Worm (Caenorhabditis elegans) whole organism, L1 larva: ENCODE data around the gene plpp-1.1.

Experiments
- C04F5.9 ChIP-seq: sonication (generic microtip); optimal IDR thresholded peaks from 2 replicates; lab custom pipeline; 2016; ENCODE audit warnings: missing genetic modification characterization, missing compliant biosample characterization
- C34B4.2 ChIP-seq: sonication (generic microtip); optimal IDR thresholded peaks from 2 replicates; lab custom pipeline; 2017; ENCODE audit warnings: mild to moderate bottlenecking, missing genetic modification characterization, missing compliant biosample characterization
- F16B12.6 ChIP-seq: fragments of 150-350 bp; optimal IDR thresholded peaks from 2 replicates; lab custom pipeline; 2014; ENCODE audit warnings: missing biosample characterization, missing genetic modification characterization
- aly-2 ChIP-seq: fragments of 150-350 bp; optimal IDR thresholded peaks from 2 replicates; lab custom pipeline; 2014; ENCODE audit warnings: missing biosample characterization, missing genetic modification characterization
- ama-1 ChIP-seq: fragments of 150-350 bp; optimal IDR thresholded peaks from 2 replicates; lab custom pipeline; 2014
- blmp-1 ChIP-seq: fragments of 150-350 bp; optimal IDR thresholded peaks from 2 replicates; lab custom pipeline; 2014; ENCODE audit warnings: missing biosample characterization, missing genetic modification characterization
- ceh-63 ChIP-seq: fragments of 200-800 bp; sonication (Bioruptor generic); optimal IDR thresholded peaks from 2 replicates; lab custom pipeline; 2018; ENCODE audit warnings: mild to moderate bottlenecking, missing genetic modification characterization, missing compliant biosample characterization
- ceh-82 ChIP-seq, 3 experiments: fragments of 150-350 bp in 1 of 3; sonication (generic microtip) in 2 of 3; optimal IDR thresholded peaks; 2 replicates each; lab custom pipeline; 2014 to 2017; ENCODE audit warnings: missing biosample characterization in 3 of 3, missing genetic modification characterization in 3 of 3
- ceh-88 ChIP-seq: fragments of 200-800 bp; sonication (Bioruptor generic); IDR thresholded peaks from 2 replicates; pipeline ENCODE4 v1.3.6; 2022; ENCODE audit warnings: missing genetic modification characterization, missing compliant biosample characterization
- ceh-90 ChIP-seq: sonication (generic microtip); optimal IDR thresholded peaks from 2 replicates; lab custom pipeline; 2016; ENCODE audit warnings: missing genetic modification characterization, missing compliant biosample characterization
- ces-1 ChIP-seq: fragments of 150-350 bp; optimal IDR thresholded peaks from 2 replicates; lab custom pipeline; 2014; ENCODE audit warnings: missing biosample characterization, missing genetic modification reagents, missing genetic modification characterization
- efl-3 ChIP-seq: fragments of 200-800 bp; sonication (Bioruptor generic); optimal IDR thresholded peaks from 2 replicates; lab custom pipeline; 2018; ENCODE audit warnings: mild to moderate bottlenecking, missing genetic modification characterization, missing compliant biosample characterization
- egl-13 ChIP-seq: sonication (generic microtip); optimal IDR thresholded peaks from 2 replicates; lab custom pipeline; 2016; ENCODE audit warnings: missing genotype, missing genetic modification reagents, missing genetic modification characterization, missing compliant biosample characterization
- egl-27 ChIP-seq, 2 experiments: fragments of 150-350 bp in 1 of 2; sonication (generic microtip); optimal IDR thresholded peaks; 3 replicates each; lab custom pipeline; 2017 to 2018; ENCODE audit warnings: missing biosample characterization in 2 of 2, missing genetic modification characterization in 2 of 2, missing genetic modification reagents in 2 of 2
- elt-3 ChIP-seq, 6 experiments: fragments of 150-350 bp in 1 of 6; sonication (generic microtip); optimal IDR thresholded peaks; 2 replicates each; lab custom pipeline; 2017 to 2018; ENCODE audit warnings: missing biosample characterization in 6 of 6, missing genetic modification characterization in 6 of 6, inconsistent platforms in 1 of 6
- fkh-10 ChIP-seq: sonication (generic microtip); optimal IDR thresholded peaks from 2 replicates; lab custom pipeline; 2017; ENCODE audit warnings: missing biosample characterization, missing genetic modification reagents, missing genetic modification characterization
- fkh-4 ChIP-seq: sonication (generic microtip); optimal IDR thresholded peaks from 2 replicates; lab custom pipeline; 2016; ENCODE audit warnings: missing compliant biosample characterization, missing genetic modification characterization, borderline replicate concordance
- fkh-8 ChIP-seq: sonication (generic microtip); optimal IDR thresholded peaks from 2 replicates; lab custom pipeline; 2016; ENCODE audit warnings: mild to moderate bottlenecking, missing genetic modification characterization, missing compliant biosample characterization
- irx-1 ChIP-seq: sonication (generic microtip); optimal IDR thresholded peaks from 2 replicates; lab custom pipeline; 2016; ENCODE audit warnings: missing genetic modification characterization, missing compliant biosample characterization
- jun-1 ChIP-seq: fragments of 150-350 bp; optimal IDR thresholded peaks from 2 replicates; lab custom pipeline; 2014; ENCODE audit warnings: missing biosample characterization, missing genetic modification reagents, missing genetic modification characterization
- lin-35 ChIP-seq, 2 experiments: fragments of 150-350 bp; optimal IDR thresholded peaks; 2 replicates each; lab custom pipeline; 2014; ENCODE audit warnings: missing biosample characterization in 2 of 2, missing genetic modification characterization in 2 of 2, missing genetic modification reagents in 2 of 2
- mep-1 ChIP-seq: fragments of 150-350 bp; optimal IDR thresholded peaks from 2 replicates; lab custom pipeline; 2014; ENCODE audit warnings: missing biosample characterization, missing genetic modification characterization
- nhr-237 ChIP-seq: fragments of 150-350 bp; optimal IDR thresholded peaks from 2 replicates; lab custom pipeline; 2014; ENCODE audit warnings: missing biosample characterization, missing genetic modification characterization
- nhr-28 ChIP-seq: fragments of 150-350 bp; optimal IDR thresholded peaks from 2 replicates; lab custom pipeline; 2014; ENCODE audit warnings: missing biosample characterization, missing genetic modification characterization
- nhr-47 ChIP-seq: sonication (generic microtip); optimal IDR thresholded peaks from 2 replicates; lab custom pipeline; 2016; ENCODE audit warnings: mild to moderate bottlenecking, missing genetic modification characterization, moderate library complexity, missing compliant biosample characterization
- nhr-85 ChIP-seq: sonication (generic microtip); peaks from one replicate; lab custom pipeline; 2016; ENCODE audit warnings: missing genetic modification characterization, inconsistent platforms, missing compliant biosample characterization
- nhr-90 ChIP-seq: sonication (generic microtip); optimal IDR thresholded peaks from 2 replicates; lab custom pipeline; 2016; ENCODE audit warnings: mild to moderate bottlenecking, missing genetic modification characterization, missing compliant biosample characterization; ENCODE audit not compliant: poor library complexity
- pag-3 ChIP-seq: sonication (generic microtip); optimal IDR thresholded peaks from 2 replicates; lab custom pipeline; 2017; ENCODE audit warnings: missing genetic modification characterization, mild to moderate bottlenecking, missing compliant biosample characterization, antibody characterized with exemption, borderline replicate concordance; ENCODE audit not compliant: insufficient read depth
- swsn-7 ChIP-seq: sonication (generic microtip); optimal IDR thresholded peaks from 2 replicates; lab custom pipeline; 2016; ENCODE audit warnings: missing genetic modification characterization, missing compliant biosample characterization
- unc-130 ChIP-seq: fragments of 150-350 bp; optimal IDR thresholded peaks from 2 replicates; lab custom pipeline; 2017; ENCODE audit warnings: missing biosample characterization, missing genetic modification characterization, inconsistent platforms
- unc-86 ChIP-seq: sonication (generic microtip); optimal IDR thresholded peaks from 2 replicates; lab custom pipeline; 2016; ENCODE audit warnings: missing genetic modification characterization, missing compliant biosample characterization
- vab-15 ChIP-seq: sonication (generic microtip); optimal IDR thresholded peaks from 2 replicates; lab custom pipeline; 2017; ENCODE audit warnings: missing genotype, mild to moderate bottlenecking, missing genetic modification characterization, missing compliant biosample characterization
- zag-1 ChIP-seq: fragments of 150-350 bp; optimal IDR thresholded peaks from 2 replicates; lab custom pipeline; 2014; ENCODE audit warnings: missing biosample characterization, missing genetic modification characterization
- zip-4 ChIP-seq: fragments of 200-800 bp; sonication (Bioruptor generic); optimal IDR thresholded peaks from 2 replicates; lab custom pipeline; 2018; ENCODE audit warnings: mild to moderate bottlenecking, missing genetic modification characterization, moderate library complexity, missing compliant biosample characterization

The plpp-1.1 gene

ce11 chrII:3877874-3878273, 49.9 kb downstream of the plpp-1.1 start, which contains the start of gene sdz-7:
TSS of gene sdz-7 (minus strand) at chrII:3877974.
- TF ChIP-seq egl-13 (no peak), unc-86 (tag; lab: Kevin White, UChicago) (no peak), nhr-237 (tag; lab: Kevin White, UChicago) (no peak), pag-3 (tag; lab: Kevin White, UChicago) (no peak), unc-130 (tag; lab: Kevin White, UChicago) (no peak), fkh-10 (GFP tag; lab: Kevin White, UChicago) (no peak), fkh-4 (tag; lab: Kevin White, UChicago) (no peak), ces-1 (GFP tag; lab: Kevin White, UChicago) (no peak), nhr-28 (tag; lab: Kevin White, UChicago) (no peak), nhr-85 (no peak), blmp-1 (tag; lab: Kevin White, UChicago) (no peak), nhr-47 (tag; lab: Kevin White, UChicago) (no peak), irx-1 (tag; lab: Kevin White, UChicago) (no peak), jun-1 (no peak), F16B12.6 (tag; lab: Kevin White, UChicago) (no peak), nhr-90 (tag; lab: Kevin White, UChicago) (no peak), aly-2 (tag; lab: Kevin White, UChicago) (no peak), ceh-63 (GFP tag; lab: Kevin White, UChicago) (no peak), egl-27 (tag; optimal IDR thresholded peaks at IDR 0.05; lab: Kevin White, UChicago) (no peak)

- no peak for TF ChIP-seq nhr-90 (tag; lab: Kevin White, UChicago)
- TF ChIP-seq zag-1 (tag; lab: Kevin White, UChicago): no peak
- TF ChIP-seq elt-3 (tag; optimal IDR thresholded peaks at IDR 0.05; lab: Kevin White, UChicago): no peak
- no peak for TF ChIP-seq swsn-7
- no peak for TF ChIP-seq ceh-82 (tag; optimal IDR thresholded peaks at IDR 0.05; lab: Kevin White, UChicago)
- TF ChIP-seq ceh-90 (tag; lab: Kevin White, UChicago): no peak
- TF ChIP-seq ceh-88: no peak
- TF ChIP-seq C34B4.2 (tag; lab: Kevin White, UChicago): no peak
- no peak for TF ChIP-seq vab-15
- TF ChIP-seq blmp-1 (tag; lab: Kevin White, UChicago): no peak
- no peak for TF ChIP-seq C04F5.9 (tag; lab: Kevin White, UChicago)
- no peak for TF ChIP-seq fkh-8 (tag; lab: Kevin White, UChicago)
- TF ChIP-seq lin-35 (GFP tag; optimal IDR thresholded peaks at IDR 0.05; lab: Kevin White, UChicago): no peak
- TF ChIP-seq zip-4 (GFP tag; lab: Kevin White, UChicago): no peak
- TF ChIP-seq ama-1 (lab: Kevin White, UChicago): no peak
- TF ChIP-seq efl-3 (GFP tag; lab: Kevin White, UChicago): no peak
- no peak for TF ChIP-seq mep-1
Measured at ce11 chrII:3877127-3877526, 50.7 kb downstream of the plpp-1.1 start, which contains the start of gene nep-3. TSS of gene nep-3 (minus strand) at chrII:3877227.
